Fruit fly (Drosophila melanogaster) whole organism, prepupa: Measurements from ENCODE around the gene MTF-1.
A peak's percentile ranks its signal among the peaks of the same experiment; 100 is the strongest.

Source experiments
- Blimp-1 ChIP-seq: fragments of 200-800 bp; sonication (Bioruptor generic); optimal IDR thresholded peaks from 3 replicates; lab custom pipeline; 2017; ENCODE audit warnings: missing biosample characterization, missing genetic modification characterization, mild to moderate bottlenecking, moderate library complexity, missing genetic modification reagents
- CG10631 ChIP-seq: fragments of 200-800 bp; sonication (Bioruptor generic); optimal IDR thresholded peaks from 2 replicates; lab custom pipeline; 2016; ENCODE audit warnings: missing biosample characterization, missing genetic modification characterization
- CG11294 ChIP-seq: fragments of 200-800 bp; sonication (Bioruptor generic); IDR thresholded peaks from 2 replicates; pipeline ENCODE4 v1.3.6; 2022; ENCODE audit warnings: missing biosample characterization, missing genetic modification characterization
- CG11762 ChIP-seq: fragments of 200-800 bp; sonication (Bioruptor generic); optimal IDR thresholded peaks from 3 replicates; lab custom pipeline; 2016; ENCODE audit warnings: missing biosample characterization, missing genetic modification characterization; ENCODE audit not compliant: insufficient read depth
- CG15336 ChIP-seq: fragments of 200-800 bp; sonication (Bioruptor generic); IDR thresholded peaks from 2 replicates; pipeline ENCODE4 v1.3.6; 2022; ENCODE audit warnings: missing biosample characterization, missing genetic modification characterization
- CG16779 ChIP-seq: fragments of 200-800 bp; sonication (Bioruptor generic); optimal IDR thresholded peaks from 3 replicates; lab custom pipeline; 2017; ENCODE audit warnings: missing biosample characterization, mild to moderate bottlenecking, missing genetic modification characterization
- CG3032 ChIP-seq: fragments of 200-800 bp; optimal IDR thresholded peaks from 2 replicates; lab custom pipeline; 2019; ENCODE audit warnings: missing biosample characterization, mild to moderate bottlenecking, missing genetic modification characterization, moderate library complexity
- CG31627 ChIP-seq: fragments of 200-800 bp; sonication (Bioruptor generic); optimal IDR thresholded peaks from 3 replicates; lab custom pipeline; 2016; ENCODE audit warnings: missing biosample characterization, missing genetic modification characterization
- CG32006 ChIP-seq: fragments of 200-800 bp; sonication (Bioruptor generic); optimal IDR thresholded peaks from 3 replicates; lab custom pipeline; 2017; ENCODE audit warnings: missing biosample characterization, mild to moderate bottlenecking, missing genetic modification characterization
- CG3919 ChIP-seq: fragments of 200-800 bp; sonication (Bioruptor generic); optimal IDR thresholded peaks from 3 replicates; lab custom pipeline; 2016; ENCODE audit warnings: missing biosample characterization, missing genetic modification characterization
- CG6163 ChIP-seq: fragments of 200-800 bp; sonication (Bioruptor generic); IDR thresholded peaks from 3 replicates; pipeline ENCODE4 v1.3.6; 2022; ENCODE audit warnings: missing biosample characterization, missing genetic modification characterization
- CG6276 ChIP-seq: fragments of 200-800 bp; sonication (Bioruptor generic); optimal IDR thresholded peaks from 2 replicates; lab custom pipeline; 2017; ENCODE audit warnings: missing biosample characterization, mild to moderate bottlenecking, missing genetic modification characterization
- CG6792 ChIP-seq: fragments of 200-800 bp; sonication (Bioruptor generic); optimal IDR thresholded peaks from 3 replicates; lab custom pipeline; 2016; ENCODE audit warnings: missing biosample characterization, missing genetic modification characterization
- CG6808 ChIP-seq: fragments of 200-800 bp; sonication (Bioruptor generic); optimal IDR thresholded peaks from 3 replicates; lab custom pipeline; 2017; ENCODE audit warnings: missing biosample characterization, missing genetic modification characterization, mild to moderate bottlenecking, moderate library complexity, missing genetic modification reagents
- CG6854 ChIP-seq: fragments of 200-800 bp; sonication (Bioruptor generic); optimal IDR thresholded peaks from 2 replicates; lab custom pipeline; 2017; ENCODE audit warnings: missing biosample characterization, mild to moderate bottlenecking, missing genetic modification characterization
- CG7368 ChIP-seq: fragments of 200-800 bp; sonication (Bioruptor generic); optimal IDR thresholded peaks from 3 replicates; lab custom pipeline; 2016; ENCODE audit warnings: missing biosample characterization, missing genetic modification characterization
- CG8119 ChIP-seq: fragments of 200-800 bp; sonication (Bioruptor generic); IDR thresholded peaks from 3 replicates; pipeline ENCODE4 v1.3.6; 2022; ENCODE audit warnings: missing biosample characterization, missing genetic modification characterization
- CG8632 ChIP-seq: fragments of 200-800 bp; sonication (Bioruptor generic); optimal IDR thresholded peaks from 3 replicates; lab custom pipeline; 2016; ENCODE audit warnings: missing biosample characterization, missing genetic modification characterization
- Eip75B ChIP-seq: fragments of 200-800 bp; sonication (Bioruptor generic); optimal IDR thresholded peaks from 3 replicates; lab custom pipeline; 2016; ENCODE audit warnings: missing biosample characterization, missing genetic modification characterization
- Eip78C ChIP-seq: fragments of 200-800 bp; sonication (Bioruptor generic); peaks from one replicate; lab custom pipeline; 2016; ENCODE audit warnings: missing biosample characterization, missing genetic modification characterization
- Eip93F ChIP-seq: fragments of 200-800 bp; sonication (Bioruptor generic); optimal IDR thresholded peaks from 2 replicates; lab custom pipeline; 2016; ENCODE audit warnings: missing biosample characterization, mild to moderate bottlenecking, missing genetic modification characterization
- Ets21C ChIP-seq: fragments of 200-800 bp; sonication (Bioruptor generic); optimal IDR thresholded peaks from 3 replicates; lab custom pipeline; 2016; ENCODE audit warnings: missing biosample characterization, missing genetic modification characterization
- Ets96B ChIP-seq: fragments of 200-800 bp; optimal IDR thresholded peaks from 2 replicates; lab custom pipeline; 2019; ENCODE audit warnings: missing biosample characterization, mild to moderate bottlenecking, missing genetic modification characterization, moderate library complexity
- Gug ChIP-seq: fragments of 200-800 bp; sonication (Bioruptor generic); IDR thresholded peaks from 2 replicates; pipeline ENCODE4 v1.3.6; 2022; ENCODE audit warnings: missing biosample characterization, missing genetic modification characterization
- Hr38 ChIP-seq: sonication (Bioruptor generic); optimal IDR thresholded peaks from 2 replicates; lab custom pipeline; 2016; ENCODE audit warnings: missing biosample characterization, missing genetic modification characterization
- Hr4 ChIP-seq: fragments of 200-800 bp; sonication (Bioruptor generic); optimal IDR thresholded peaks from 3 replicates; lab custom pipeline; 2016; ENCODE audit warnings: missing biosample characterization, missing genetic modification characterization
- Lpt ChIP-seq: fragments of 200-800 bp; sonication (Bioruptor generic); optimal IDR thresholded peaks from 3 replicates; lab custom pipeline; 2016; ENCODE audit warnings: missing biosample characterization, missing genetic modification characterization
- Sox102F ChIP-seq: fragments of 200-800 bp; sonication (Bioruptor generic); optimal IDR thresholded peaks from 2 replicates; lab custom pipeline; 2016; ENCODE audit warnings: missing biosample characterization, mild to moderate bottlenecking, missing genetic modification characterization
- Sox14 ChIP-seq: fragments of 200-800 bp; sonication (Bioruptor generic); optimal IDR thresholded peaks from 3 replicates; lab custom pipeline; 2016; ENCODE audit warnings: missing biosample characterization, missing genetic modification characterization
- Sox15 ChIP-seq: fragments of 200-800 bp; sonication (Bioruptor generic); optimal IDR thresholded peaks from 3 replicates; lab custom pipeline; 2016; ENCODE audit warnings: missing biosample characterization, missing genetic modification characterization
- achi ChIP-seq: fragments of 200-800 bp; sonication (Bioruptor generic); optimal IDR thresholded peaks from 3 replicates; lab custom pipeline; 2016; ENCODE audit warnings: missing biosample characterization, missing genetic modification characterization
- dac ChIP-seq: fragments of 200-800 bp; sonication (Bioruptor generic); optimal IDR thresholded peaks from 2 replicates; lab custom pipeline; 2017; ENCODE audit warnings: missing biosample characterization, mild to moderate bottlenecking, missing genetic modification characterization
- dsx ChIP-seq: fragments of 200-800 bp; optimal IDR thresholded peaks from 3 replicates; lab custom pipeline; 2019; ENCODE audit warnings: missing biosample characterization, mild to moderate bottlenecking, missing genetic modification characterization, moderate library complexity; ENCODE audit not compliant: poor library complexity, severe bottlenecking
- eg ChIP-seq: fragments of 200-800 bp; sonication (Bioruptor generic); IDR thresholded peaks from 3 replicates; pipeline ENCODE4 v1.3.6; 2022; ENCODE audit warnings: missing biosample characterization, missing genetic modification characterization
- esn ChIP-seq: fragments of 200-800 bp; sonication (Bioruptor generic); optimal IDR thresholded peaks from 2 replicates; lab custom pipeline; 2016; ENCODE audit warnings: missing biosample characterization, mild to moderate bottlenecking, missing genetic modification characterization, moderate library complexity
- fd59A ChIP-seq: fragments of 200-800 bp; sonication (Bioruptor generic); optimal IDR thresholded peaks from 2 replicates; lab custom pipeline; 2017; ENCODE audit warnings: missing biosample characterization, mild to moderate bottlenecking, missing genetic modification characterization, missing genetic modification reagents
- fd85E ChIP-seq: fragments of 200-800 bp; sonication (Bioruptor generic); optimal IDR thresholded peaks from 3 replicates; lab custom pipeline; 2016; ENCODE audit warnings: missing biosample characterization, missing genetic modification characterization
- fkh ChIP-seq: fragments of 200-800 bp; sonication (Bioruptor generic); optimal IDR thresholded peaks from 3 replicates; lab custom pipeline; 2017; ENCODE audit warnings: missing biosample characterization, mild to moderate bottlenecking, missing genetic modification characterization, moderate library complexity
- lz ChIP-seq: fragments of 200-800 bp; sonication (Bioruptor generic); optimal IDR thresholded peaks from 3 replicates; lab custom pipeline; 2016; ENCODE audit warnings: missing biosample characterization, missing genetic modification characterization
- net ChIP-seq: fragments of 200-800 bp; sonication (Bioruptor generic); optimal IDR thresholded peaks from 3 replicates; lab custom pipeline; 2016; ENCODE audit warnings: missing biosample characterization, missing genetic modification characterization
- pdm3 ChIP-seq: fragments of 200-800 bp; sonication (Bioruptor generic); optimal IDR thresholded peaks from 3 replicates; lab custom pipeline; 2016; ENCODE audit warnings: missing biosample characterization, missing genetic modification characterization
- salr ChIP-seq, 2 experiments: fragments of 200-800 bp; sonication (Bioruptor generic); optimal IDR thresholded peaks; 3 replicates each; lab custom pipeline; 2016 to 2018; ENCODE audit warnings: missing biosample characterization in 2 of 2, missing genetic modification characterization in 2 of 2, mild to moderate bottlenecking in 1 of 2
- spab ChIP-seq: fragments of 200-800 bp; sonication (Bioruptor generic); optimal IDR thresholded peaks from 2 replicates; lab custom pipeline; 2017; ENCODE audit warnings: missing biosample characterization, mild to moderate bottlenecking, missing genetic modification characterization, missing genetic modification reagents
- ss ChIP-seq, 2 experiments: fragments of 200-800 bp; sonication (Bioruptor generic); optimal IDR thresholded peaks; 2 replicates in 1 of 2; 3 replicates in 1 of 2; lab custom pipeline; 2017 to 2018; ENCODE audit warnings: mild to moderate bottlenecking in 2 of 2, missing biosample characterization in 2 of 2, missing genetic modification characterization in 2 of 2, moderate library complexity in 1 of 2
- topi ChIP-seq: fragments of 200-800 bp; sonication (Bioruptor generic); optimal IDR thresholded peaks from 3 replicates; lab custom pipeline; 2016; ENCODE audit warnings: missing biosample characterization, missing genetic modification characterization

The MTF-1 gene

dm6 chr3L:9457619-9458092, 27.5 kb downstream of the MTF-1 start, which contains the start of gene CG3437 (continued):
- peak; percentile 100 for TF ChIP-seq CG6163 (GFP tag; lab: Robert Waterston, UW)
- TF ChIP-seq achi (GFP tag; lab: Kevin White, UChicago), result peak; percentile 99
- peak; percentile 99 for TF ChIP-seq salr (GFP tag; optimal IDR thresholded peaks at IDR 0.05; lab: Kevin White, UChicago)
- TF ChIP-seq Hr4 (GFP tag; lab: Kevin White, UChicago), result peak; percentile 100
- peak; percentile 99 for TF ChIP-seq CG3919 (GFP tag; lab: Kevin White, UChicago)
- TF ChIP-seq fd85E, result peak; percentile 96
- TF ChIP-seq CG6808 (GFP tag; lab: Kevin White, UChicago), result peak; percentile 99
- peak; percentile 92 for TF ChIP-seq fkh (GFP tag; lab: Kevin White, UChicago)
- peak; percentile 100 for TF ChIP-seq Gug
- TF ChIP-seq Ets21C (GFP tag; lab: Kevin White, UChicago), result peak; percentile 99
- TF ChIP-seq ss (GFP tag; optimal IDR thresholded peaks at IDR 0.05; lab: Kevin White, UChicago), result peak; percentile 99
- peak; percentile 99 for TF ChIP-seq CG6854 (GFP tag; lab: Kevin White, UChicago)
- TF ChIP-seq CG31627 (GFP tag; lab: Kevin White, UChicago), result peak; percentile 99
- peak; percentile 99 for TF ChIP-seq Sox15 (GFP tag; lab: Kevin White, UChicago)

DNA sequence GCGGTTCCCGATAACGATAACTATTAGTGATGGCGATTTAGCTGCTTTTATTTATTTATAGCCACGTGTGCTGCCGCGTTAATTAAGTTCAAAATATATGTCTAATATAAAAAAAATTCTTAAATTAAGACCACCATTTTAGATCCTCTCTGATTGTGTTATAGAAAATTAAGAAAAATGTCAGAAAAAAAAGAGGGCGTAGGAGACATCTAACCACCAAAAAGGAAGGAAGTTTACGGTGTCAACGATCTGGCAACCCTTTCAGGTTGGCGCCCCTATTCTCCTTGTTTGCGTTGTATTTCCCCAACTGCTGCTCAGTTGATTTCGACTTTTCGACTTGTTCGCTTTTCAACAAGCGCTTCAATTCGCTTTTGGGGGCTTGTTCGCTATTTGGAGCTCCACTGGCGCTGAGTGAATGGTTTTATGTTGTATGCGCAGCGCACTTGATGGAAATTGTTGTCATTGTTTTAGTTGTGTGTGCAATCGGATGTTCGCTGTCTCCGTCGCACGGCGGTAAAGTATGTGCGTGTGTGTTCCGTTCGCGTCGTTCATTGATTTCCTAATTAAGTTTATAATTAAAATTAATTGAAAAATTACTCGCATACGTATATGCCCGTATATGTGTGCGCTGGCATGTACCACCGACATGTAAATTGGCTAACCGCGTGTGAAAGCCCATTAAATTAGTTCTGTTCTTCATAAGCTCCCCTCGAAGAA, 30.8 kb downstream of the MTF-1 start, which contains the start of the genes CG3434 and CG44838:
TSS of gene CG3434 (minus strand) at position 25 of the 717 bp plus-strand sequence.
TSS of gene CG44838 (plus strand) at position 276 of the 717 bp plus-strand sequence.
- TF ChIP-seq CG16779 (tag; lab: Kevin White, UChicago), result peak; percentile 12
- peak; percentile 79 for TF ChIP-seq CG6276 (GFP tag; lab: Kevin White, UChicago)
- TF ChIP-seq CG8632, result peak; percentile 65
- no peak for TF ChIP-seq Blimp-1 (GFP tag; lab: Kevin White, UChicago)
- peak; percentile 82 for TF ChIP-seq Hr4 (GFP tag; lab: Kevin White, UChicago)
- TF ChIP-seq spab, result peak; percentile 9
- TF ChIP-seq CG6808 (GFP tag; lab: Kevin White, UChicago), result peak; percentile 41
- TF ChIP-seq Eip75B (GFP tag; lab: Kevin White, UChicago), result peak; percentile 70
- TF ChIP-seq CG3032, result peak; percentile 75
- TF ChIP-seq Lpt (GFP tag; lab: Kevin White, UChicago), result peak; percentile 61
- TF ChIP-seq CG8119 (GFP tag; lab: Robert Waterston, UW), result peak; percentile 72
- peak; percentile 82 for TF ChIP-seq esn (GFP tag; lab: Kevin White, UChicago)
- peak; percentile 70 for TF ChIP-seq CG32006 (GFP tag; lab: Kevin White, UChicago)
- TF ChIP-seq CG6792, result peak; percentile 49
- TF ChIP-seq eg (GFP tag; lab: Robert Waterston, UW), result peak; percentile 75
- peak; percentile 71 for TF ChIP-seq achi (GFP tag; lab: Kevin White, UChicago)
- TF ChIP-seq salr (GFP tag; optimal IDR thresholded peaks at IDR 0.05; lab: Kevin White, UChicago), result peak; percentile 14 to 36
- peak; percentile 52; the same call in 1 of the 2 replicates for TF ChIP-seq CG11294 (GFP tag; lab: Robert Waterston, UW)
- TF ChIP-seq dac (GFP tag; lab: Kevin White, UChicago), result peak; percentile 55
- peak; percentile 68 for TF ChIP-seq Ets96B
- TF ChIP-seq Sox15 (GFP tag; lab: Kevin White, UChicago), result peak; percentile 65
- TF ChIP-seq fd59A (GFP tag; lab: Kevin White, UChicago), result peak; percentile 48
- peak; percentile 92 for TF ChIP-seq Eip78C (GFP tag; lab: Kevin White, UChicago)
- TF ChIP-seq Ets21C (GFP tag; lab: Kevin White, UChicago), result peak; percentile 46
- peak; percentile 47 for TF ChIP-seq dsx (GFP tag; lab: Kevin White, UChicago)
- TF ChIP-seq CG7368 (GFP tag; lab: Kevin White, UChicago), result peak; percentile 29
- peak; percentile 63 for TF ChIP-seq CG15336 (GFP tag; lab: Robert Waterston, UW)
- peak; percentile 53 for TF ChIP-seq CG6854 (GFP tag; lab: Kevin White, UChicago)
- TF ChIP-seq lz (GFP tag; lab: Kevin White, UChicago), result peak; percentile 74
- TF ChIP-seq Hr38 (GFP tag; lab: Kevin White, UChicago), result no peak
- peak; percentile 77 for TF ChIP-seq CG6163 (GFP tag; lab: Robert Waterston, UW)
- TF ChIP-seq CG11762 (GFP tag; lab: Kevin White, UChicago), result peak; percentile 20
- peak; percentile 5 for TF ChIP-seq fd85E
- TF ChIP-seq ss (GFP tag; optimal IDR thresholded peaks at IDR 0.05; lab: Kevin White, UChicago), result peak; percentile 38 to 67
- peak; percentile 93 for TF ChIP-seq fkh (GFP tag; lab: Kevin White, UChicago)
- peak; percentile 62 for TF ChIP-seq Sox102F (GFP tag; lab: Kevin White, UChicago)
- peak; percentile 80 for TF ChIP-seq pdm3
- peak; percentile 75 for TF ChIP-seq CG10631 (GFP tag; lab: Kevin White, UChicago)
- peak; percentile 86 for TF ChIP-seq Sox14
- TF ChIP-seq net (GFP tag; lab: Kevin White, UChicago), result peak; percentile 68
- peak; percentile 69 for TF ChIP-seq Eip93F (GFP tag; lab: Kevin White, UChicago)
- peak; percentile 73 for TF ChIP-seq topi
- peak; percentile 55 for TF ChIP-seq Gug
